Worm (Caenorhabditis elegans): Measurements from ENCODE around the gene C18A3.3.
"Not testable (repeated sequence)": the region's sequence is repeated elsewhere in the genome, so short reads cannot be mapped to it uniquely, and the experiment has no call there.

- not testable (repeated sequence) for TF ChIP-seq zag-1 (tag; optimal IDR thresholded peaks at IDR 0.05); nhr-77 (tag; optimal IDR thresholded peaks at IDR 0.05); ZK546.5 (tag; optimal IDR thresholded peaks at IDR 0.05); ctbp-1 (GFP tag; IDR thresholded peaks at IDR 0.05); lin-39 (tag; optimal IDR thresholded peaks at IDR 0.05); pqm-1 (tag; optimal IDR thresholded peaks at IDR 0.05); ama-1 (optimal IDR thresholded peaks at IDR 0.05); fos-1 (tag; optimal IDR thresholded peaks at IDR 0.05); hlh-30 (tag; optimal IDR thresholded peaks at IDR 0.05; ENCODE audit: insufficient read depth); madf-5 (GFP tag; IDR thresholded peaks at IDR 0.05); mes-2 (tag; optimal IDR thresholded peaks at IDR 0.05; ENCODE audit: poor library complexity, severe bottlenecking)
Observed at ce11 chrII:5757656-5758055, 41.5 kb downstream of the C18A3.3 start, which contains the start of the genes F10C1.3 and F10C1.23.
